Fruit fly (Drosophila melanogaster) whole organism, prepupa: Measurements from ENCODE around the gene Alp12.

Experiments
- CG16779 ChIP-seq: fragments of 200-800 bp; sonication (Bioruptor generic); optimal IDR thresholded peaks from 3 replicates; lab custom pipeline; 2017; ENCODE audit warnings: missing biosample characterization, mild to moderate bottlenecking, missing genetic modification characterization
- CG34406 ChIP-seq: fragments of 200-800 bp; sonication (Bioruptor generic); optimal IDR thresholded peaks from 3 replicates; lab custom pipeline; 2016; ENCODE audit warnings: missing biosample characterization, missing genetic modification characterization
- Hr39 ChIP-seq: fragments of 200-800 bp; sonication (Bioruptor generic); optimal IDR thresholded peaks from 2 replicates; lab custom pipeline; 2016; ENCODE audit warnings: missing biosample characterization, missing genetic modification characterization
- Sox102F ChIP-seq: fragments of 200-800 bp; sonication (Bioruptor generic); optimal IDR thresholded peaks from 2 replicates; lab custom pipeline; 2016; ENCODE audit warnings: missing biosample characterization, mild to moderate bottlenecking, missing genetic modification characterization
- svp ChIP-seq: fragments of 200-800 bp; sonication (Bioruptor generic); peaks from one replicate; lab custom pipeline; 2016; ENCODE audit warnings: missing biosample characterization, missing genetic modification characterization

- no peak for TF ChIP-seq svp
- TF ChIP-seq Hr39 (GFP tag; lab: Kevin White, UChicago): no peak
- no peak for TF ChIP-seq CG16779 (tag; lab: Kevin White, UChicago)
- TF ChIP-seq Sox102F (GFP tag; lab: Kevin White, UChicago): no peak
- TF ChIP-seq CG34406 (GFP tag; lab: Kevin White, UChicago): no peak
Observed at dm6 chr2L:19418872-19419271, 5.0 kb upstream of the Alp12 start, which contains the start of gene lectin-37Db.
